Fruit fly (Drosophila melanogaster): ENCODE data around the gene CG15020.

CG15020 gene

dm6 chr3L:4406653-4407257, 14.7 kb upstream of the CG15020 start, which contains the start of gene TP53INP (continued):
- peak; percentile 79 for TF ChIP-seq CG32767 (GFP tag; IDR thresholded peaks at IDR 0.05)
- TF ChIP-seq CG31388 (GFP tag; optimal IDR thresholded peaks at IDR 0.05): peak; percentile 37
- TF ChIP-seq chinmo (GFP tag; IDR thresholded peaks at IDR 0.05; ENCODE audit: partially characterized antibody): peak; percentile 96
- TF ChIP-seq toy (GFP tag; IDR thresholded peaks at IDR 0.05): no peak
- peak; percentile 85 for TF ChIP-seq CG4424 (GFP tag; optimal IDR thresholded peaks at IDR 0.05)
- peak; percentile 64 for TF ChIP-seq peb (GFP tag; IDR thresholded peaks at IDR 0.05)
- TF ChIP-seq al (GFP tag; IDR thresholded peaks at IDR 0.05): peak; percentile 44; the same call in 1 of the 2 replicates
- peak; percentile 87 for TF ChIP-seq lab (GFP tag; optimal IDR thresholded peaks at IDR 0.05)
- no peak for TF ChIP-seq Dip2 (GFP tag; IDR thresholded peaks at IDR 0.05)
- TF ChIP-seq zen2 (GFP tag; IDR thresholded peaks at IDR 0.05; ENCODE audit: partially characterized antibody): no peak
- TF ChIP-seq Doc2 (GFP tag; IDR thresholded peaks at IDR 0.05): no peak
- TF ChIP-seq nom (GFP tag; optimal IDR thresholded peaks at IDR 0.05): peak; percentile 29
- peak; percentile 79 for TF ChIP-seq lmd (GFP tag; IDR thresholded peaks at IDR 0.05)
- peak; percentile 93 for TF ChIP-seq CG30403 (GFP tag; optimal IDR thresholded peaks at IDR 0.05)
- TF ChIP-seq CG9609 (GFP tag; optimal IDR thresholded peaks at IDR 0.05): peak; percentile 49
- peak; percentile 88 for TF ChIP-seq Abd-B (GFP tag; optimal IDR thresholded peaks at IDR 0.05)
- TF ChIP-seq bab2 (GFP tag; optimal IDR thresholded peaks at IDR 0.05): peak; percentile 62
- TF ChIP-seq CG13296 (GFP tag; optimal IDR thresholded peaks at IDR 0.05): peak; percentile 83
- peak; percentile 74 for TF ChIP-seq CG32532 (GFP tag; IDR thresholded peaks at IDR 0.05)
- peak; percentile 95 for TF ChIP-seq nmo (GFP tag; optimal IDR thresholded peaks at IDR 0.05)
- TF ChIP-seq unc-4 (GFP tag; IDR thresholded peaks at IDR 0.05; ENCODE audit: partially characterized antibody): peak; percentile 39; the same call in 1 of the 2 replicates
- TF ChIP-seq br (optimal IDR thresholded peaks at IDR 0.05): no peak
- TF ChIP-seq wdn (GFP tag; IDR thresholded peaks at IDR 0.05): no peak
- TF ChIP-seq Gug (GFP tag; IDR thresholded peaks at IDR 0.05): no peak; the same call in 2 of the 4 replicates
- TF ChIP-seq org-1 (GFP tag; optimal IDR thresholded peaks at IDR 0.05): peak; percentile 91
- TF ChIP-seq Elba2 (GFP tag; optimal IDR thresholded peaks at IDR 0.05): no peak
- TF ChIP-seq twi (tag; optimal IDR thresholded peaks at IDR 0.05): peak; percentile 76
- peak; percentile 96 for TF ChIP-seq CG17361 (GFP tag; IDR thresholded peaks at IDR 0.05)
- TF ChIP-seq kah (GFP tag; optimal IDR thresholded peaks at IDR 0.05): peak; percentile 64
- 0 out of 3 replicates have a peak, but pooled peaks have one; percentile 43 for TF ChIP-seq CG2199 (GFP tag; IDR thresholded peaks at IDR 0.05)
- peak; percentile 52 for TF ChIP-seq CG12236 (GFP tag; optimal IDR thresholded peaks at IDR 0.05)
- TF ChIP-seq Scr (GFP tag; IDR thresholded peaks at IDR 0.05; ENCODE audit: partially characterized antibody): no peak; the same call in none of the 2 replicates
- TF ChIP-seq bigmax (GFP tag; optimal IDR thresholded peaks at IDR 0.05): no peak
- peak; percentile 66 for TF ChIP-seq CG3163 (GFP tag; optimal IDR thresholded peaks at IDR 0.05)
- TF ChIP-seq hkb (optimal IDR thresholded peaks at IDR 0.05): no peak
- TF ChIP-seq hkb (GFP tag; IDR thresholded peaks at IDR 0.05): peak; percentile 86
- peak; percentile 66 for TF ChIP-seq onecut (GFP tag; IDR thresholded peaks at IDR 0.05)
- TF ChIP-seq Hmx (GFP tag; optimal IDR thresholded peaks at IDR 0.05): no peak
- peak; percentile 30 for TF ChIP-seq pros (GFP tag; optimal IDR thresholded peaks at IDR 0.05)
- peak; percentile 96 for TF ChIP-seq ewg (GFP tag; optimal IDR thresholded peaks at IDR 0.05)
- TF ChIP-seq Sry-δ (GFP tag; optimal IDR thresholded peaks at IDR 0.05): peak; percentile 36
- TF ChIP-seq CG15696 (tag; optimal IDR thresholded peaks at IDR 0.05): peak; percentile 84
- TF ChIP-seq gro (GFP tag; optimal IDR thresholded peaks at IDR 0.05): peak; percentile 84
- no peak for TF ChIP-seq Poxn (GFP tag; IDR thresholded peaks at IDR 0.05)
- TF ChIP-seq dimm (GFP tag; IDR thresholded peaks at IDR 0.05): peak; percentile 32; the same call in 1 of the 2 replicates
- peak; percentile 48 for TF ChIP-seq Dip3 (GFP tag; optimal IDR thresholded peaks at IDR 0.05)
- TF ChIP-seq CoRest (tag; optimal IDR thresholded peaks at IDR 0.05): peak; percentile 95
- no peak for TF ChIP-seq CG43689 (GFP tag; IDR thresholded peaks at IDR 0.05)
- TF ChIP-seq Neu2 (GFP tag; optimal IDR thresholded peaks at IDR 0.05; ENCODE audit: borderline replicate concordance): peak; percentile 48
- TF ChIP-seq CG1792 (GFP tag; optimal IDR thresholded peaks at IDR 0.05): peak; percentile 69
- peak; percentile 96 for TF ChIP-seq CG18262 (tag; optimal IDR thresholded peaks at IDR 0.05)

Measured in whole organism, embryonic.